Worm (Caenorhabditis elegans) whole organism, mixed stage, embryonic: ENCODE measurements around the gene R02E4.2.

ENCODE experiments used
- ceh-39 ChIP-seq: fragments of 150-350 bp; optimal IDR thresholded peaks from 2 replicates; lab custom pipeline; 2014; ENCODE audit warnings: missing biosample characterization, missing genetic modification characterization
- cnd-1 ChIP-seq: fragments of 200-800 bp; sonication (Bioruptor generic); optimal IDR thresholded peaks from 2 replicates; lab custom pipeline; 2018; ENCODE audit warnings: mild to moderate bottlenecking, missing genetic modification characterization, missing compliant biosample characterization
- elt-1 ChIP-seq: sonication (generic microtip); optimal IDR thresholded peaks from 2 replicates; lab custom pipeline; 2017; ENCODE audit warnings: missing genetic modification characterization, mild to moderate bottlenecking, missing compliant biosample characterization, antibody characterized with exemption, moderate library complexity, borderline replicate concordance; ENCODE audit not compliant: insufficient read depth
- lsy-2 ChIP-seq: fragments of 150-350 bp; optimal IDR thresholded peaks from 2 replicates; lab custom pipeline; 2014; ENCODE audit warnings: missing biosample characterization, missing genetic modification characterization
- nhr-12 ChIP-seq: fragments of 150-350 bp; optimal IDR thresholded peaks from 2 replicates; lab custom pipeline; 2014; ENCODE audit warnings: missing biosample characterization, missing genetic modification characterization
- nhr-28 ChIP-seq: fragments of 150-350 bp; optimal IDR thresholded peaks from 2 replicates; lab custom pipeline; 2014; ENCODE audit warnings: missing biosample characterization, missing genetic modification characterization
- pha-4 ChIP-seq: fragments of 150-350 bp; optimal IDR thresholded peaks from 2 replicates; lab custom pipeline; 2018; ENCODE audit warnings: missing biosample characterization, missing genetic modification reagents, missing genetic modification characterization
- snpc-4 ChIP-seq: fragments of 150-350 bp; optimal IDR thresholded peaks from 2 replicates; lab custom pipeline; 2014; ENCODE audit warnings: missing biosample characterization, missing genetic modification characterization
- unc-39 ChIP-seq: fragments of 150-350 bp; optimal IDR thresholded peaks from 2 replicates; lab custom pipeline; 2014; ENCODE audit warnings: missing biosample characterization, missing genetic modification characterization

- TF ChIP-seq elt-1, result no peak
- no peak for TF ChIP-seq pha-4 (tag; lab: Kevin White, UChicago)
- no peak for TF ChIP-seq cnd-1 (tag; lab: Kevin White, UChicago)
- TF ChIP-seq nhr-28, result no peak
- no peak for TF ChIP-seq snpc-4
- no peak for TF ChIP-seq lsy-2 (tag; lab: Kevin White, UChicago)
- TF ChIP-seq ceh-39 (tag; lab: Kevin White, UChicago), result no peak
- no peak for TF ChIP-seq unc-39 (tag; lab: Kevin White, UChicago)
- no peak for TF ChIP-seq nhr-12
These were observed 52.1 kb downstream of the R02E4.2 start for ce11 chrX:4159185-4159871.
